Worm (Caenorhabditis elegans): ENCODE measurements around the gene F35H10.2.

DNA sequence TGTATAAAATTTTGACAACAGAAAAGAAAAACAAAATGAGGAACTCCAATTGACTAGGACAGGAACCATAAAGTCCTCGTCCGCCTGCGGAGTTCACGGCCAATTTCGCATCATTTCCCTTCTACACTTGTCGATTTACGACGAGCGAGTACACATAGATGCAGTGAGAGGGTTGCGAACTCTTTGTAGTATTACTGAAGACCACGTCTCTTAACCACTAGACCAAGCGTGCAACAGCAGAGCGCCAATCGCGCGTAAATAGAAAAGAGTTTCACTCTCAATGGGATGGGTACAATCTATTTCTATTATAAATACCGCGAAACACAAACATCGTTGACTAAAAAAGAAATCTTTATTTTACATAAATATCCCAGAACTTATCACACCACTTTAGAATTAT is 46.4 kb downstream of the F35H10.2 start:
- TF ChIP-seq W03F9.2 (tag; optimal IDR thresholded peaks at IDR 0.05) (peak; percentile 70), dao-5 (tag; optimal IDR thresholded peaks at IDR 0.05) (no peak)

All from whole organism, L4/young adult.